Fruit fly (Drosophila melanogaster) whole organism, embryonic: ENCODE results near the gene snu.

ENCODE experiments used
- Awh ChIP-seq: fragments of 200-800 bp; sonication (Bioruptor generic); IDR thresholded peaks from 2 replicates; pipeline ENCODE4, ENCODE4 v1.3.6; 2022; ENCODE audit warnings: missing biosample characterization, missing genetic modification characterization
- B-H1 ChIP-seq: fragments of 200-800 bp; sonication (Bioruptor generic); IDR thresholded peaks from 3 replicates; pipeline ENCODE4 v1.3.6; 2022; ENCODE audit warnings: missing biosample characterization, missing genetic modification characterization
- CG10979 ChIP-seq: fragments of 200-800 bp; sonication (Bioruptor generic); optimal IDR thresholded peaks from 2 replicates; lab custom pipeline; 2018; ENCODE audit warnings: missing biosample characterization, mild to moderate bottlenecking, missing genetic modification characterization, moderate library complexity
- CG11085 ChIP-seq: fragments of 200-800 bp; sonication (Bioruptor generic); IDR thresholded peaks from 2 replicates; pipeline ENCODE4 v1.3.6; 2022; ENCODE audit warnings: missing biosample characterization, missing genetic modification characterization
- CG11504 ChIP-seq: fragments of 200-800 bp; sonication (Bioruptor generic); optimal IDR thresholded peaks from 3 replicates; lab custom pipeline; 2019; ENCODE audit warnings: missing biosample characterization, mild to moderate bottlenecking, missing genetic modification characterization, moderate library complexity
- CG14050 ChIP-seq: fragments of 200-800 bp; sonication (Bioruptor generic); IDR thresholded peaks from 3 replicates; pipeline ENCODE4 v1.3.6; 2022; ENCODE audit warnings: missing biosample characterization, missing genetic modification characterization
- CG14710 ChIP-seq: fragments of 200-800 bp; sonication (Bioruptor generic); optimal IDR thresholded peaks from 3 replicates; lab custom pipeline; 2019; ENCODE audit warnings: missing biosample characterization, mild to moderate bottlenecking, missing genetic modification characterization, moderate library complexity
- CG15011 ChIP-seq: fragments of 200-800 bp; sonication (Bioruptor generic); optimal IDR thresholded peaks from 3 replicates; lab custom pipeline; 2018; ENCODE audit warnings: missing biosample characterization, mild to moderate bottlenecking, missing genetic modification characterization
- CG1529 ChIP-seq: fragments of 200-800 bp; sonication (Bioruptor generic); optimal IDR thresholded peaks from 3 replicates; lab custom pipeline; 2018; ENCODE audit warnings: missing biosample characterization, missing genetic modification characterization
- CG1603 ChIP-seq: fragments of 200-800 bp; sonication (Bioruptor generic); optimal IDR thresholded peaks from 2 replicates; lab custom pipeline; 2019; ENCODE audit warnings: missing biosample characterization, mild to moderate bottlenecking, missing genetic modification characterization, moderate library complexity
- CG17361 ChIP-seq: fragments of 200-800 bp; sonication (Bioruptor generic); IDR thresholded peaks from 3 replicates; pipeline ENCODE4 v1.3.6; 2022; ENCODE audit warnings: missing biosample characterization, missing genetic modification characterization
- CG18011 ChIP-seq: fragments of 200-800 bp; sonication (Bioruptor generic); optimal IDR thresholded peaks from 2 replicates; lab custom pipeline; 2017; ENCODE audit warnings: missing biosample characterization, missing genetic modification characterization, mild to moderate bottlenecking, moderate library complexity, missing genotype
- CG30020 ChIP-seq: fragments of 200-800 bp; optimal IDR thresholded peaks from 2 replicates; lab custom pipeline; 2019; ENCODE audit warnings: missing biosample characterization, mild to moderate bottlenecking, missing genetic modification characterization, moderate library complexity
- CG32532 ChIP-seq: fragments of 200-800 bp; sonication (Bioruptor generic); IDR thresholded peaks from 2 replicates; pipeline ENCODE4 v1.3.6; 2022; ENCODE audit warnings: missing biosample characterization, missing genetic modification characterization
- CG3281 ChIP-seq: fragments of 200-800 bp; sonication (Bioruptor generic); optimal IDR thresholded peaks from 3 replicates; lab custom pipeline; 2017; ENCODE audit warnings: missing biosample characterization, mild to moderate bottlenecking, missing genetic modification characterization
- CG4820 ChIP-seq: fragments of 200-800 bp; sonication (Bioruptor generic); optimal IDR thresholded peaks from 3 replicates; lab custom pipeline; 2016; ENCODE audit warnings: missing biosample characterization, missing genetic modification characterization
- CG6254 ChIP-seq: fragments of 200-800 bp; sonication (Bioruptor generic); optimal IDR thresholded peaks from 3 replicates; lab custom pipeline; 2017; ENCODE audit warnings: mild to moderate bottlenecking, missing biosample characterization, missing genetic modification reagents, missing genetic modification characterization
- CG7839 ChIP-seq: fragments of 200-800 bp; sonication (Bioruptor generic); optimal IDR thresholded peaks from 3 replicates; lab custom pipeline; 2018; ENCODE audit warnings: missing biosample characterization, mild to moderate bottlenecking, missing genetic modification characterization, moderate library complexity
- CG9437 ChIP-seq: fragments of 200-800 bp; sonication (Bioruptor generic); optimal IDR thresholded peaks from 2 replicates; lab custom pipeline; 2018; ENCODE audit warnings: missing biosample characterization, mild to moderate bottlenecking, missing genetic modification characterization
- CoRest ChIP-seq: fragments of 200-800 bp; sonication (Bioruptor generic); optimal IDR thresholded peaks from 3 replicates; lab custom pipeline; 2018; ENCODE audit warnings: missing biosample characterization, mild to moderate bottlenecking, missing genetic modification characterization, moderate library complexity
- D ChIP-seq, 2 experiments: fragments of 200-800 bp in 1 of 2; fragments of >200 bp in 1 of 2; sonication (Bioruptor generic) in 1 of 2; optimal IDR thresholded peaks; 2 replicates in 1 of 2; 3 replicates in 1 of 2; lab custom pipeline; 2017; ENCODE audit warnings: mild to moderate bottlenecking in 1 of 2, missing biosample characterization in 1 of 2, missing genetic modification characterization in 1 of 2, missing genetic modification reagents in 1 of 2
- Dip3 ChIP-seq: fragments of 200-800 bp; sonication (Bioruptor generic); optimal IDR thresholded peaks from 3 replicates; lab custom pipeline; 2016; ENCODE audit warnings: missing biosample characterization, missing genetic modification characterization
- Doc3 ChIP-seq: fragments of 200-800 bp; sonication (Bioruptor generic); IDR thresholded peaks from 3 replicates; pipeline ENCODE4 v1.3.6; 2022; ENCODE audit warnings: missing biosample characterization, missing genetic modification characterization; ENCODE audit not compliant: partially characterized antibody
- Fer3 ChIP-seq: fragments of 200-800 bp; sonication (Bioruptor generic); optimal IDR thresholded peaks from 2 replicates; lab custom pipeline; 2018; ENCODE audit warnings: missing biosample characterization, mild to moderate bottlenecking, missing genetic modification characterization, moderate library complexity
- Hr39 ChIP-seq: fragments of >200 bp; optimal IDR thresholded peaks from 2 replicates; lab custom pipeline; 2017
- Hr78 ChIP-seq, 2 experiments: fragments of 200-800 bp in 1 of 2; fragments of >200 bp in 1 of 2; sonication (Bioruptor generic) in 1 of 2; optimal IDR thresholded peaks; 2 replicates each; lab custom pipeline; 2017 to 2019; ENCODE audit warnings: missing biosample characterization in 2 of 2, missing genetic modification characterization in 2 of 2, mild to moderate bottlenecking in 1 of 2, moderate library complexity in 1 of 2
- Lim3 ChIP-seq: fragments of 200-800 bp; sonication (Bioruptor generic); IDR thresholded peaks from 2 replicates; pipeline ENCODE4 v1.3.6; 2022; ENCODE audit warnings: missing biosample characterization, missing genetic modification characterization
- Med ChIP-seq: fragments of 200-800 bp; sonication (Bioruptor generic); peaks from one replicate; lab custom pipeline; 2016; ENCODE audit warnings: missing biosample characterization, missing genetic modification characterization, mild to moderate bottlenecking, inconsistent platforms, moderate library complexity
- Mes4 ChIP-seq: fragments of 200-800 bp; sonication (Bioruptor generic); optimal IDR thresholded peaks from 2 replicates; lab custom pipeline; 2016; ENCODE audit warnings: missing biosample characterization, missing genetic modification characterization
- Myb ChIP-seq: fragments of 200-800 bp; sonication (Bioruptor generic); optimal IDR thresholded peaks from 2 replicates; lab custom pipeline; 2016; ENCODE audit warnings: missing biosample characterization, missing genetic modification characterization
- NC2α ChIP-seq: fragments of 200-800 bp; sonication (Bioruptor generic); optimal IDR thresholded peaks from 2 replicates; lab custom pipeline; 2016; ENCODE audit warnings: missing biosample characterization, missing genetic modification characterization
- Nf-YC ChIP-seq: fragments of 200-800 bp; optimal IDR thresholded peaks from 3 replicates; lab custom pipeline; 2019; ENCODE audit warnings: missing biosample characterization, mild to moderate bottlenecking, missing genetic modification characterization, moderate library complexity
- Stat92E ChIP-seq, 3 experiments: fragments of >200 bp in 2 of 3; fragments of 200-800 bp in 1 of 3; sonication (Bioruptor generic) in 1 of 3; optimal IDR thresholded peaks; 2 replicates each; lab custom pipeline; 2017 to 2019; ENCODE audit warnings: missing biosample characterization in 3 of 3, missing genetic modification characterization in 3 of 3, mild to moderate bottlenecking in 1 of 3, moderate library complexity in 1 of 3
- ac ChIP-seq: fragments of 200-800 bp; sonication (Bioruptor generic); optimal IDR thresholded peaks from 3 replicates; lab custom pipeline; 2017; ENCODE audit warnings: missing biosample characterization, mild to moderate bottlenecking, missing genetic modification characterization
- bigmax ChIP-seq: fragments of 200-800 bp; sonication (Bioruptor generic); optimal IDR thresholded peaks from 2 replicates; lab custom pipeline; 2018; ENCODE audit warnings: missing biosample characterization, mild to moderate bottlenecking, missing genetic modification characterization
- bsh ChIP-seq, 2 experiments: fragments of 200-800 bp; sonication (Bioruptor generic); optimal IDR thresholded peaks; 2 replicates each; lab custom pipeline; 2017 to 2018; ENCODE audit warnings: mild to moderate bottlenecking in 2 of 2, missing biosample characterization in 2 of 2, missing genetic modification characterization in 2 of 2, moderate library complexity in 1 of 2
- cato ChIP-seq: fragments of 200-800 bp; sonication (Bioruptor generic); optimal IDR thresholded peaks from 2 replicates; lab custom pipeline; 2016; ENCODE audit warnings: missing biosample characterization, missing genetic modification characterization, borderline replicate concordance
- ci ChIP-seq: fragments of 200-800 bp; sonication (Bioruptor generic); IDR thresholded peaks from 3 replicates; pipeline ENCODE4 v1.3.6; 2022; ENCODE audit warnings: missing biosample characterization, missing genetic modification characterization
- fu2 ChIP-seq: fragments of 200-800 bp; sonication (Bioruptor generic); optimal IDR thresholded peaks from 2 replicates; lab custom pipeline; 2016; ENCODE audit warnings: missing biosample characterization, missing genetic modification characterization
- lola ChIP-seq, 3 experiments: fragments of >200 bp in 2 of 3; fragments of 200-800 bp in 1 of 3; sonication (Bioruptor generic) in 1 of 3; optimal IDR thresholded peaks; 2 replicates each; lab custom pipeline; 2017 to 2019; ENCODE audit warnings: missing biosample characterization in 3 of 3, missing genetic modification characterization in 3 of 3, mild to moderate bottlenecking in 1 of 3, moderate library complexity in 1 of 3
- mirr ChIP-seq: fragments of 200-800 bp; sonication (Bioruptor generic); optimal IDR thresholded peaks from 3 replicates; lab custom pipeline; 2018; ENCODE audit warnings: missing biosample characterization, mild to moderate bottlenecking, missing genetic modification characterization
- odd ChIP-seq: fragments of 200-800 bp; sonication (Bioruptor generic); optimal IDR thresholded peaks from 2 replicates; lab custom pipeline; 2017; ENCODE audit warnings: missing biosample characterization, mild to moderate bottlenecking, missing genetic modification characterization
- salm ChIP-seq: fragments of 200-800 bp; sonication (Bioruptor generic); optimal IDR thresholded peaks from 2 replicates; lab custom pipeline; 2018; ENCODE audit warnings: missing biosample characterization, mild to moderate bottlenecking, missing genetic modification characterization
- sc ChIP-seq, 3 experiments: fragments of >200 bp in 2 of 3; fragments of 200-800 bp in 1 of 3; sonication (Bioruptor generic) in 1 of 3; optimal IDR thresholded peaks; 2 replicates in 2 of 3; 3 replicates in 1 of 3; lab custom pipeline; 2017; ENCODE audit warnings: mild to moderate bottlenecking in 1 of 3, missing biosample characterization in 1 of 3, missing genetic modification characterization in 1 of 3, missing genetic modification reagents in 1 of 3
- seq ChIP-seq: fragments of 200-800 bp; sonication (Bioruptor generic); IDR thresholded peaks from 2 replicates; pipeline ENCODE4 v1.3.6; 2022; ENCODE audit warnings: missing biosample characterization, missing genetic modification characterization
- sisA ChIP-seq: fragments of 200-800 bp; sonication (Bioruptor generic); IDR thresholded peaks from 2 replicates; pipeline ENCODE4 v1.3.6; 2022; ENCODE audit warnings: missing biosample characterization, missing genetic modification characterization
- ssp ChIP-seq: fragments of 200-800 bp; sonication (Bioruptor generic); IDR thresholded peaks from 2 replicates; pipeline ENCODE4 v1.3.6; 2022; ENCODE audit warnings: missing biosample characterization, missing genetic modification characterization
- sug ChIP-seq: fragments of 200-800 bp; optimal IDR thresholded peaks from 2 replicates; lab custom pipeline; 2019; ENCODE audit warnings: missing biosample characterization, mild to moderate bottlenecking, missing genetic modification characterization, moderate library complexity
- zfh2 ChIP-seq: fragments of 200-800 bp; sonication (Bioruptor generic); optimal IDR thresholded peaks from 2 replicates; lab custom pipeline; 2016; ENCODE audit warnings: missing biosample characterization, missing genetic modification characterization

snu gene

DNA sequence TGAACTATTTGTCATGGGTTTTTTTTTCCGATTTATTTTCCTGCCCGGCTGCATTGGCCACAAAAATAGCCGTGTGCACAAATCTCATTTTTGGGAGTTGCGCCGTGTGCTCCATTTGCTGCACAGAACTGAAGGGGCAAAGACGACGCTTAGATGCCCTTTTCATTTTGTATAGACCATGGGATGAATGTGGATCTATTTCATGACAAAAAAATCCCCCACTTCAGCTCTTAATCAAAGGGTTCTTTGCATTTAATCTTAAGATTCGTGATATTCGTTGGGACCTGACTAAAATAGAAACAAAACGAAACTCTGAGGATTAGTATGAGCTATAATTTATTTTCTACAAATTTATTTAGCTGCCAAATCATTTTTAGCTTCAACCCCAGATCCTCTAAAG lies 44.7 kb upstream of the snu start (continued):
- peak; percentile 10 for TF ChIP-seq Med
- no peak for TF ChIP-seq ssp
- TF ChIP-seq ci (GFP tag; lab: Robert Waterston, UW) = 0 out of 3 replicates have a peak, but pooled peaks have one; percentile 37
- TF ChIP-seq CG15011 = no peak
- TF ChIP-seq Fer3 (tag; lab: Kevin White, UChicago) = no peak
- TF ChIP-seq CG11085 (GFP tag; lab: Robert Waterston, UW) = no peak
- TF ChIP-seq CG7839 (tag; lab: Kevin White, UChicago) = peak; percentile 22
- TF ChIP-seq salm = no peak
- TF ChIP-seq sug (tag; lab: Kevin White, UChicago) = no peak
- TF ChIP-seq CG9437 (GFP tag; lab: Kevin White, UChicago) = no peak
- TF ChIP-seq cato (GFP tag; lab: Kevin White, UChicago) = no peak
- no peak for TF ChIP-seq bigmax (GFP tag; lab: Kevin White, UChicago)
- peak; percentile 24 for TF ChIP-seq CG14710 (tag; lab: Kevin White, UChicago)
- no peak for TF ChIP-seq odd (GFP tag; lab: Kevin White, UChicago)
- no peak for TF ChIP-seq Mes4
- TF ChIP-seq Myb (GFP tag; lab: Kevin White, UChicago) = no peak
- no peak for TF ChIP-seq Nf-YC (tag; lab: Kevin White, UChicago)
- no peak for TF ChIP-seq Hr39 (lab: Kevin White, UChicago)
- no peak for TF ChIP-seq CoRest
- no peak for TF ChIP-seq CG1603 (tag; lab: Kevin White, UChicago)
- TF ChIP-seq mirr (GFP tag; lab: Kevin White, UChicago) = no peak
- TF ChIP-seq NC2α (GFP tag; lab: Kevin White, UChicago) = no peak
- peak in 1 of 2 experiments; percentile 11 for TF ChIP-seq bsh (GFP tag; optimal IDR thresholded peaks at IDR 0.05; lab: Kevin White, UChicago)
- no peak for TF ChIP-seq Doc3 (GFP tag; lab: Robert Waterston, UW)
- TF ChIP-seq B-H1 (GFP tag; lab: Robert Waterston, UW) = no peak
- no peak for TF ChIP-seq Hr78 (GFP tag; optimal IDR thresholded peaks at IDR 0.05; lab: Kevin White, UChicago)
- no peak for TF ChIP-seq CG32532 (GFP tag; lab: Robert Waterston, UW)
- TF ChIP-seq CG1529 (GFP tag; lab: Kevin White, UChicago) = no peak
- TF ChIP-seq CG4820 (GFP tag; lab: Kevin White, UChicago) = peak; percentile 1
- no peak for TF ChIP-seq zfh2
- TF ChIP-seq CG14050 = no peak
- 0 out of 3 replicates have a peak, but pooled peaks have one; percentile 26 for TF ChIP-seq CG17361 (GFP tag; lab: Robert Waterston, UW)
- TF ChIP-seq Awh = no peak
- TF ChIP-seq CG18011 = no peak
- TF ChIP-seq CG10979 (tag; lab: Kevin White, UChicago) = peak; percentile 28
- TF ChIP-seq CG11504 (tag; lab: Kevin White, UChicago) = peak; percentile 34
- no peak for TF ChIP-seq seq (GFP tag; lab: Robert Waterston, UW)
- TF ChIP-seq CG6254 = no peak
- no peak for TF ChIP-seq fu2
- TF ChIP-seq Dip3 (GFP tag; lab: Kevin White, UChicago) = no peak
- TF ChIP-seq D (optimal IDR thresholded peaks at IDR 0.05; lab: Kevin White, UChicago) = no peak
- TF ChIP-seq D (GFP tag; optimal IDR thresholded peaks at IDR 0.05; lab: Kevin White, UChicago) = peak; percentile 33
- TF ChIP-seq CG3281 (GFP tag; lab: Kevin White, UChicago) = no peak
- TF ChIP-seq sc (optimal IDR thresholded peaks at IDR 0.05; lab: Kevin White, UChicago) = no peak
- peak; percentile 13 for TF ChIP-seq sc (GFP tag; optimal IDR thresholded peaks at IDR 0.05; lab: Kevin White, UChicago)
- peak in 1 of 3 experiments; percentile 30 for TF ChIP-seq lola (GFP tag; optimal IDR thresholded peaks at IDR 0.05; lab: Kevin White, UChicago)
- no peak for TF ChIP-seq CG30020 (tag; lab: Kevin White, UChicago)
- 0 out of 2 replicates have a peak, but pooled peaks have one; percentile 9 for TF ChIP-seq sisA (GFP tag; lab: Robert Waterston, UW)
- no peak for TF ChIP-seq Stat92E (GFP tag; optimal IDR thresholded peaks at IDR 0.05; lab: Kevin White, UChicago)
- TF ChIP-seq Lim3 (GFP tag; lab: Robert Waterston, UW) = no peak
- TF ChIP-seq ac (GFP tag; lab: Kevin White, UChicago) = no peak
